Worm (Caenorhabditis elegans) whole organism, midembryonic: ENCODE results near the gene sri-31.

Experiments used
- T22C8.4 ChIP-seq: fragments of 200-800 bp; sonication (Bioruptor generic); IDR thresholded peaks from 2 replicates; pipeline ENCODE4 v1.3.6; 2022; ENCODE audit warnings: missing genetic modification characterization, missing compliant biosample characterization
- cog-1 ChIP-seq: sonication (generic microtip); optimal IDR thresholded peaks from 2 replicates; lab custom pipeline; 2016; ENCODE audit warnings: missing genetic modification characterization, missing compliant biosample characterization
- flt-1 ChIP-seq: fragments of 200-800 bp; sonication (Bioruptor generic); IDR thresholded peaks from 2 replicates; pipeline ENCODE4 v1.3.6; 2022; ENCODE audit warnings: missing genetic modification characterization, missing compliant biosample characterization
- klf-2 ChIP-seq: fragments of 200-800 bp; sonication (Bioruptor generic); conservative IDR thresholded peaks from 2 replicates; pipeline ENCODE4 v1.3.6; 2022; ENCODE audit warnings: missing genetic modification reagents, missing genetic modification characterization, missing compliant biosample characterization
- med-1 ChIP-seq: sonication (generic microtip); optimal IDR thresholded peaks from 2 replicates; lab custom pipeline; 2017; ENCODE audit warnings: missing genetic modification characterization, mild to moderate bottlenecking, missing compliant biosample characterization, antibody characterized with exemption, missing genetic modification reagents; ENCODE audit not compliant: insufficient read depth
- ref-1 ChIP-seq: fragments of 200-800 bp; sonication (Bioruptor generic); conservative IDR thresholded peaks from 2 replicates; pipeline ENCODE4 v1.3.6; 2022; ENCODE audit warnings: missing genetic modification reagents, missing genetic modification characterization, missing compliant biosample characterization
- tab-1 ChIP-seq: fragments of 200-800 bp; sonication (Bioruptor generic); IDR thresholded peaks from 2 replicates; pipeline ENCODE4 v1.3.6; 2022; ENCODE audit warnings: missing genetic modification characterization, missing compliant biosample characterization
- ztf-23 ChIP-seq: fragments of 200-800 bp; sonication (Bioruptor generic); IDR thresholded peaks from 2 replicates; pipeline ENCODE4 v1.3.6; 2022; ENCODE audit warnings: missing genetic modification reagents, missing genetic modification characterization, missing compliant biosample characterization
- ztf-29 ChIP-seq: fragments of 200-800 bp; sonication (Bioruptor generic); IDR thresholded peaks from 2 replicates; pipeline ENCODE4 v1.3.6; 2022; ENCODE audit warnings: missing genetic modification reagents, missing genetic modification characterization, missing compliant biosample characterization

Gene sri-31

ce11 chrII:3060782-3061181, 10.0 kb downstream of the sri-31 start, which contains the start of gene Y25C1A.6:
Y25C1A.6 (plus strand) TSS chrII:3061082.
- no peak for TF ChIP-seq cog-1 (tag; lab: Kevin White, UChicago)
- no peak for TF ChIP-seq flt-1
- no peak for TF ChIP-seq T22C8.4 (GFP tag; lab: Robert Waterston, UW)
- TF ChIP-seq ztf-23 (GFP tag; lab: Robert Waterston, UW) = no peak
- no peak for TF ChIP-seq tab-1 (GFP tag; lab: Robert Waterston, UW)
- no peak for TF ChIP-seq ztf-29 (GFP tag; lab: Robert Waterston, UW)
- TF ChIP-seq klf-2 = no peak
- TF ChIP-seq med-1 = no peak
- TF ChIP-seq ref-1 = no peak

- no peak for TF ChIP-seq flt-1
- no peak for TF ChIP-seq cog-1 (tag; lab: Kevin White, UChicago)
- TF ChIP-seq T22C8.4 (GFP tag; lab: Robert Waterston, UW) = no peak
- TF ChIP-seq klf-2 = no peak
- TF ChIP-seq med-1 = no peak
- no peak for TF ChIP-seq ztf-23 (GFP tag; lab: Robert Waterston, UW)
- TF ChIP-seq tab-1 (GFP tag; lab: Robert Waterston, UW) = no peak
- TF ChIP-seq ref-1 = no peak
- TF ChIP-seq ztf-29 (GFP tag; lab: Robert Waterston, UW) = no peak
Observed at ce11 chrII:3061605-3062004, 10.8 kb downstream of the sri-31 start.

ce11 chrII:3062222-3062621, 11.4 kb downstream of the sri-31 start:
- TF ChIP-seq cog-1 (tag; lab: Kevin White, UChicago) (no peak), ztf-23 (GFP tag; lab: Robert Waterston, UW) (no peak), ztf-29 (GFP tag; lab: Robert Waterston, UW) (no peak), tab-1 (GFP tag; lab: Robert Waterston, UW) (0 out of 2 replicates have a peak, but pooled peaks have one; percentile 38), flt-1 (peak; percentile 62; the same call in 1 of the 2 replicates), T22C8.4 (GFP tag; lab: Robert Waterston, UW) (peak; percentile 58)

- peak; percentile 41 for TF ChIP-seq T22C8.4 (GFP tag; lab: Robert Waterston, UW)
- TF ChIP-seq ref-1 = no peak
Observed at ce11 chrII:3062876-3063275, 12.1 kb downstream of the sri-31 start.

ce11 chrII:3063366-3063765, 12.6 kb downstream of the sri-31 start:
- TF ChIP-seq T22C8.4 (GFP tag; lab: Robert Waterston, UW) (peak; percentile 88), ztf-23 (GFP tag; lab: Robert Waterston, UW) (no peak)

ce11 chrII:3063984-3064383, 13.2 kb downstream of the sri-31 start:
- TF ChIP-seq cog-1 (tag; lab: Kevin White, UChicago) (no peak), T22C8.4 (GFP tag; lab: Robert Waterston, UW) (peak; percentile 93), ztf-29 (GFP tag; lab: Robert Waterston, UW) (no peak)

- TF ChIP-seq ztf-23 (GFP tag; lab: Robert Waterston, UW) (no peak), flt-1 (no peak), T22C8.4 (GFP tag; lab: Robert Waterston, UW) (peak; percentile 75), ref-1 (no peak)
Observed at ce11 chrII:3064631-3065030, 13.8 kb downstream of the sri-31 start.

- TF ChIP-seq med-1 (no peak), ztf-29 (GFP tag; lab: Robert Waterston, UW) (no peak), tab-1 (GFP tag; lab: Robert Waterston, UW) (no peak), ztf-23 (GFP tag; lab: Robert Waterston, UW) (no peak), klf-2 (no peak), cog-1 (tag; lab: Kevin White, UChicago) (no peak), ref-1 (no peak), T22C8.4 (GFP tag; lab: Robert Waterston, UW) (no peak), flt-1 (no peak)
Observed at ce11 chrII:3065086-3065485, 14.3 kb downstream of the sri-31 start.

ce11 chrII:3066401-3066800, 15.6 kb downstream of the sri-31 start:
- 0 out of 2 replicates have a peak, but pooled peaks have one; percentile 50 for TF ChIP-seq T22C8.4 (GFP tag; lab: Robert Waterston, UW)
- no peak for TF ChIP-seq med-1

- TF ChIP-seq T22C8.4 (GFP tag; lab: Robert Waterston, UW) = peak; percentile 67; the same call in 1 of the 2 replicates
- TF ChIP-seq med-1 = no peak
Observed at ce11 chrII:3067447-3067846, 16.6 kb downstream of the sri-31 start.

ce11 chrII:3067896-3068295, 17.1 kb downstream of the sri-31 start:
- TF ChIP-seq cog-1 (tag; lab: Kevin White, UChicago) (no peak), T22C8.4 (GFP tag; lab: Robert Waterston, UW) (peak; percentile 89)

ce11 chrII:3068646-3069045, 17.8 kb downstream of the sri-31 start:
- TF ChIP-seq med-1 (no peak), T22C8.4 (GFP tag; lab: Robert Waterston, UW) (peak; percentile 21; the same call in 1 of the 2 replicates)
